Worm (Caenorhabditis elegans): ENCODE data around the gene atg-16.2.

- TF ChIP-seq ets-7 (tag; optimal IDR thresholded peaks at IDR 0.05) (no peak), hmg-4 (GFP tag; optimal IDR thresholded peaks at IDR 0.05) (no peak), tbx-37 (GFP tag; conservative IDR thresholded peaks at IDR 0.05) (no peak), aly-1 (tag; optimal IDR thresholded peaks at IDR 0.05) (no peak), ama-1 (optimal IDR thresholded peaks at IDR 0.05) (no peak), flt-1 (GFP tag; IDR thresholded peaks at IDR 0.05) (no peak), tra-4 (tag; optimal IDR thresholded peaks at IDR 0.05) (no peak), scrt-1 (GFP tag; IDR thresholded peaks at IDR 0.05) (no peak), sea-1 (GFP tag; conservative IDR thresholded peaks at IDR 0.05) (no peak), tbx-11 (GFP tag; IDR thresholded peaks at IDR 0.05) (no peak)
These were observed 17.8 kb upstream of the atg-16.2 start, which contains the start of gene dgk-5 for ce11 chrII:6470985-6471384.

Measured in whole organism, early embryonic.